Fruit fly (Drosophila melanogaster): ENCODE data around the gene Ptip.
A peak's percentile ranks its signal among the peaks of the same experiment; 100 is the strongest.

The Ptip gene

dm6 chr3L:14004963-14005458 is 23.9 kb downstream of the Ptip start (continued):
- TF ChIP-seq CG12299 (tag; optimal IDR thresholded peaks at IDR 0.05) (peak; percentile 89), CG6813 (GFP tag; optimal IDR thresholded peaks at IDR 0.05) (peak; percentile 93), Bteb2 (GFP tag; optimal IDR thresholded peaks at IDR 0.05) (peak; percentile 92), pho (GFP tag; optimal IDR thresholded peaks at IDR 0.05) (peak; percentile 94), CG18599 (GFP tag; optimal IDR thresholded peaks at IDR 0.05) (peak; percentile 96), CG31224 (GFP tag; IDR thresholded peaks at IDR 0.05) (peak; percentile 76), fd64A (GFP tag; optimal IDR thresholded peaks at IDR 0.05) (peak; percentile 91), Dbx (GFP tag; IDR thresholded peaks at IDR 0.05) (peak; percentile 94), CG3847 (GFP tag; IDR thresholded peaks at IDR 0.05) (peak; percentile 93), ac (GFP tag; optimal IDR thresholded peaks at IDR 0.05) (peak; percentile 43), unpg (GFP tag; optimal IDR thresholded peaks at IDR 0.05) (peak; percentile 96), C15 (GFP tag; IDR thresholded peaks at IDR 0.05) (peak; percentile 83; the same call in 2 of the 3 replicates), Gsc (GFP tag; IDR thresholded peaks at IDR 0.05) (no peak; the same call in 1 of the 2 replicates), CG8089 (GFP tag; optimal IDR thresholded peaks at IDR 0.05) (peak; percentile 91), pnt (GFP tag; optimal IDR thresholded peaks at IDR 0.05) (peak; percentile 95), CG8388 (GFP tag; optimal IDR thresholded peaks at IDR 0.05) (peak; percentile 90), yki (optimal IDR thresholded peaks at IDR 0.05) (no peak), en (GFP tag; optimal IDR thresholded peaks at IDR 0.05) (peak; percentile 92), prd (optimal IDR thresholded peaks at IDR 0.05) (no peak), prd (GFP tag; IDR thresholded peaks at IDR 0.05) (peak; percentile 93), sima (GFP tag; optimal IDR thresholded peaks at IDR 0.05) (peak; percentile 69), Dek (tag; optimal IDR thresholded peaks at IDR 0.05) (peak; percentile 93), CG11456 (GFP tag; IDR thresholded peaks at IDR 0.05) (peak; percentile 88), crp (GFP tag; optimal IDR thresholded peaks at IDR 0.05) (peak in 1 of 2 experiments; percentile 63), exex (tag; optimal IDR thresholded peaks at IDR 0.05) (peak; percentile 73), twi (tag; optimal IDR thresholded peaks at IDR 0.05) (peak; percentile 85), Ssrp (tag; optimal IDR thresholded peaks at IDR 0.05) (peak; percentile 94), chm (GFP tag; IDR thresholded peaks at IDR 0.05) (peak; percentile 96), D19A (tag; optimal IDR thresholded peaks at IDR 0.05) (peak; percentile 90), Rfx (GFP tag; IDR thresholded peaks at IDR 0.05) (peak; percentile 94), CG10959 (GFP tag; IDR thresholded peaks at IDR 0.05) (peak; percentile 85), CG4404 (GFP tag; IDR thresholded peaks at IDR 0.05) (peak; percentile 74), dan (GFP tag; IDR thresholded peaks at IDR 0.05) (no peak), Usf (GFP tag; optimal IDR thresholded peaks at IDR 0.05) (peak; percentile 66), Hr78 (GFP tag; optimal IDR thresholded peaks at IDR 0.05) (peak in 1 of 2 experiments; percentile 82), CG9932 (GFP tag; IDR thresholded peaks at IDR 0.05) (peak; percentile 94), Nf-YB (GFP tag; optimal IDR thresholded peaks at IDR 0.05) (peak; percentile 74), CG13287 (GFP tag; IDR thresholded peaks at IDR 0.05; ENCODE audit: partially characterized antibody) (no peak), Oaz (GFP tag; IDR thresholded peaks at IDR 0.05) (peak; percentile 94), CG14050 (GFP tag; IDR thresholded peaks at IDR 0.05) (peak; percentile 96), trh (GFP tag; optimal IDR thresholded peaks at IDR 0.05) (peak; percentile 82), CG18619 (GFP tag; optimal IDR thresholded peaks at IDR 0.05) (peak; percentile 94), dm (GFP tag; optimal IDR thresholded peaks at IDR 0.05) (peak; percentile 94), her (GFP tag; optimal IDR thresholded peaks at IDR 0.05) (peak; percentile 91), CG6683 (GFP tag; optimal IDR thresholded peaks at IDR 0.05) (peak; percentile 84), CG34224 (GFP tag; IDR thresholded peaks at IDR 0.05; ENCODE audit: partially characterized antibody) (no peak), Ravus (GFP tag; IDR thresholded peaks at IDR 0.05) (peak; percentile 83), dysf (GFP tag; IDR thresholded peaks at IDR 0.05) (peak; percentile 95), Hey (tag; optimal IDR thresholded peaks at IDR 0.05) (peak; percentile 81), NC2α (GFP tag; optimal IDR thresholded peaks at IDR 0.05) (peak; percentile 88), CG6175 (GFP tag; IDR thresholded peaks at IDR 0.05) (0 out of 3 replicates have a peak, but pooled peaks have one; percentile 40)
